Fruit fly (Drosophila melanogaster) Kc167 (cell line): ENCODE measurements around the gene CG31207.

ENCODE experiments used
- Myc ChIP-seq: fragments of >200 bp; optimal IDR thresholded peaks from 2 replicates; lab custom pipeline; 2017; ENCODE audit warnings: missing external identifiers
- h ChIP-seq: fragments of >200 bp; optimal IDR thresholded peaks from 3 replicates; lab custom pipeline; 2018; ENCODE audit warnings: missing external identifiers
- insv ChIP-seq: fragments of >200 bp; optimal IDR thresholded peaks from 3 replicates; lab custom pipeline; 2018; ENCODE audit warnings: missing external identifiers
- psq ChIP-seq: fragments of >200 bp; optimal IDR thresholded peaks from 2 replicates; lab custom pipeline; 2017; ENCODE audit warnings: missing external identifiers
- ttk ChIP-seq: sonication (Bioruptor generic); optimal IDR thresholded peaks from 2 replicates; lab custom pipeline; 2017; ENCODE audit warnings: missing external identifiers

- TF ChIP-seq h (lab: Kevin White, UChicago) (no peak), insv (lab: Kevin White, UChicago) (no peak), Myc (lab: Kevin White, UChicago) (no peak), ttk (no peak), psq (lab: Kevin White, UChicago) (no peak)
Measured at dm6 chr3R:21069742-21070141, 22.9 kb upstream of the CG31207 start.
